Fruit fly (Drosophila melanogaster): Measurements from ENCODE around the gene pon.

DNA sequence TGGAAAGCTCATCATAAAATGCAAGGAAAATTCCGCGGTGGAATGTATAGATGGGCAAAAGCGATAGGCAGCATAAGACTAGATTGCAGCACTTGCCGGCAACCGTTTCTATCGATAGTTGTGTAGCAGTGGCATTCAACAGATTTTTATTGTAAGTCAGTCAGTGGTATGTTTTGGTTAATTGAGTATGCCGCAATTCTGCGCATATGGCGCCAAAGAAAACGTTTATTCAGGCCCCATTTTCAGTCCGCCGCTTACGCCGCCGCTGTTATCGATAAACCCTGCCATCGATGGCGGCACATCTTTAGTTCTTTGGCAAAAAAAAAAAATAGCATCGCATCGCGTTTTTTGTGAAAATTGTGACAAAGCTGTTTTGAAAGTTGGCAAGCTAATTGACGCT, 13.6 kb downstream of the pon start, which contains the start of the genes Cbp80 and Torsin:
- TF ChIP-seq CG11762 (GFP tag; optimal IDR thresholded peaks at IDR 0.05; ENCODE audit: insufficient read depth) = no peak
- no peak for TF ChIP-seq Eip75B (GFP tag; optimal IDR thresholded peaks at IDR 0.05)
- no peak for TF ChIP-seq Hr38 (GFP tag; optimal IDR thresholded peaks at IDR 0.05)
- no peak for TF ChIP-seq pdm3 (GFP tag; optimal IDR thresholded peaks at IDR 0.05)
- TF ChIP-seq Gug (GFP tag; IDR thresholded peaks at IDR 0.05) = no peak
- no peak for TF ChIP-seq CG11294 (GFP tag; IDR thresholded peaks at IDR 0.05)
- TF ChIP-seq net (GFP tag; optimal IDR thresholded peaks at IDR 0.05) = no peak

All from whole organism, prepupa.